Worm (Caenorhabditis elegans) whole organism, L1 larva: ENCODE results near the gene F53C3.4.
A peak's percentile ranks its signal among the peaks of the same experiment; 100 is the strongest.

ENCODE experiments used
- C04F5.9 ChIP-seq: sonication (generic microtip); optimal IDR thresholded peaks from 2 replicates; lab custom pipeline; 2016; ENCODE audit warnings: missing genetic modification characterization, missing compliant biosample characterization
- C34B4.2 ChIP-seq: sonication (generic microtip); optimal IDR thresholded peaks from 2 replicates; lab custom pipeline; 2017; ENCODE audit warnings: mild to moderate bottlenecking, missing genetic modification characterization, missing compliant biosample characterization
- Y116A8C.19 ChIP-seq: sonication (generic microtip); optimal IDR thresholded peaks from 2 replicates; lab custom pipeline; 2016; ENCODE audit warnings: missing compliant biosample characterization, missing genetic modification characterization, borderline replicate concordance
- aha-1 ChIP-seq: fragments of 150-350 bp; optimal IDR thresholded peaks from 2 replicates; lab custom pipeline; 2014; ENCODE audit warnings: missing biosample characterization, missing genetic modification characterization
- ama-1 ChIP-seq: fragments of 150-350 bp; optimal IDR thresholded peaks from 2 replicates; lab custom pipeline; 2014
- ces-1 ChIP-seq: fragments of 150-350 bp; optimal IDR thresholded peaks from 2 replicates; lab custom pipeline; 2014; ENCODE audit warnings: missing biosample characterization, missing genetic modification reagents, missing genetic modification characterization
- dsc-1 ChIP-seq: sonication (generic microtip); optimal IDR thresholded peaks from 2 replicates; lab custom pipeline; 2016; ENCODE audit warnings: mild to moderate bottlenecking, missing genetic modification characterization, missing compliant biosample characterization
- efl-3 ChIP-seq: fragments of 200-800 bp; sonication (Bioruptor generic); optimal IDR thresholded peaks from 2 replicates; lab custom pipeline; 2018; ENCODE audit warnings: mild to moderate bottlenecking, missing genetic modification characterization, missing compliant biosample characterization
- egl-27 ChIP-seq, 2 experiments: fragments of 150-350 bp in 1 of 2; sonication (generic microtip); optimal IDR thresholded peaks; 3 replicates each; lab custom pipeline; 2017 to 2018; ENCODE audit warnings: missing biosample characterization in 2 of 2, missing genetic modification characterization in 2 of 2, missing genetic modification reagents in 2 of 2
- fkh-10 ChIP-seq: sonication (generic microtip); optimal IDR thresholded peaks from 2 replicates; lab custom pipeline; 2017; ENCODE audit warnings: missing biosample characterization, missing genetic modification reagents, missing genetic modification characterization
- fos-1 ChIP-seq: fragments of 150-350 bp; optimal IDR thresholded peaks from 2 replicates; lab custom pipeline; 2014; ENCODE audit warnings: missing biosample characterization, missing genetic modification characterization
- grh-1 ChIP-seq: fragments of 200-800 bp; sonication (Bioruptor generic); IDR thresholded peaks from 2 replicates; pipeline ENCODE4 v1.3.6; 2022; ENCODE audit warnings: missing genetic modification reagents, missing genetic modification characterization, missing compliant biosample characterization
- hlh-17 ChIP-seq: fragments of 200-800 bp; sonication (Bioruptor generic); optimal IDR thresholded peaks from 2 replicates; lab custom pipeline; 2018; ENCODE audit warnings: missing genetic modification characterization, mild to moderate bottlenecking, missing compliant biosample characterization, moderate library complexity, borderline replicate concordance
- hlh-4 ChIP-seq: sonication (generic microtip); optimal IDR thresholded peaks from 2 replicates; lab custom pipeline; 2016; ENCODE audit warnings: mild to moderate bottlenecking, missing genetic modification characterization, missing compliant biosample characterization
- isw-1 ChIP-seq: fragments of 200-800 bp; sonication (Bioruptor generic); IDR thresholded peaks from 2 replicates; pipeline ENCODE4 v1.3.6; 2022; ENCODE audit warnings: missing genetic modification characterization, missing compliant biosample characterization
- jun-1 ChIP-seq: fragments of 150-350 bp; optimal IDR thresholded peaks from 2 replicates; lab custom pipeline; 2014; ENCODE audit warnings: missing biosample characterization, missing genetic modification reagents, missing genetic modification characterization
- lin-13 ChIP-seq: fragments of 150-350 bp; optimal IDR thresholded peaks from 2 replicates; lab custom pipeline; 2014; ENCODE audit warnings: missing biosample characterization, missing genetic modification reagents, missing genetic modification characterization
- lin-14 ChIP-seq: fragments of 200-800 bp; sonication (Bioruptor generic); optimal IDR thresholded peaks from 2 replicates; lab custom pipeline; 2018; ENCODE audit warnings: mild to moderate bottlenecking, missing genetic modification characterization, moderate library complexity, missing compliant biosample characterization
- lin-15B ChIP-seq: fragments of 150-350 bp; sonication (generic microtip); optimal IDR thresholded peaks from 3 replicates; lab custom pipeline; 2014; ENCODE audit warnings: missing biosample characterization, missing genetic modification characterization
- lin-35 ChIP-seq, 2 experiments: fragments of 150-350 bp; optimal IDR thresholded peaks; 2 replicates each; lab custom pipeline; 2014; ENCODE audit warnings: missing biosample characterization in 2 of 2, missing genetic modification characterization in 2 of 2, missing genetic modification reagents in 2 of 2
- mab-9 ChIP-seq: fragments of 200-800 bp; sonication (Bioruptor generic); IDR thresholded peaks from 2 replicates; pipeline ENCODE4 v1.3.6; 2022; ENCODE audit warnings: missing genetic modification reagents, missing genetic modification characterization, missing compliant biosample characterization
- nhr-19 ChIP-seq: fragments of 200-800 bp; sonication (Bioruptor generic); conservative IDR thresholded peaks from 2 replicates; pipeline ENCODE4 v1.3.6; 2022; ENCODE audit warnings: missing genetic modification characterization, missing compliant biosample characterization
- nhr-71 ChIP-seq: sonication (generic microtip); optimal IDR thresholded peaks from 2 replicates; lab custom pipeline; 2016; ENCODE audit warnings: mild to moderate bottlenecking, missing genetic modification characterization, moderate library complexity, missing compliant biosample characterization
- nhr-76 ChIP-seq: sonication (generic microtip); optimal IDR thresholded peaks from 2 replicates; lab custom pipeline; 2017; ENCODE audit warnings: missing biosample characterization, missing genetic modification characterization
- nhr-77 ChIP-seq: fragments of 150-350 bp; optimal IDR thresholded peaks from 2 replicates; lab custom pipeline; 2014; ENCODE audit warnings: missing biosample characterization, missing genetic modification characterization
- nhr-85 ChIP-seq: sonication (generic microtip); peaks from one replicate; lab custom pipeline; 2016; ENCODE audit warnings: missing genetic modification characterization, inconsistent platforms, missing compliant biosample characterization
- nhr-90 ChIP-seq: sonication (generic microtip); optimal IDR thresholded peaks from 2 replicates; lab custom pipeline; 2016; ENCODE audit warnings: mild to moderate bottlenecking, missing genetic modification characterization, missing compliant biosample characterization; ENCODE audit not compliant: poor library complexity
- pax-3 ChIP-seq: fragments of 200-800 bp; sonication (Bioruptor generic); optimal IDR thresholded peaks from 2 replicates; lab custom pipeline; 2018; ENCODE audit warnings: mild to moderate bottlenecking, missing genetic modification characterization, moderate library complexity, missing compliant biosample characterization
- rnt-1 ChIP-seq: sonication (generic microtip); optimal IDR thresholded peaks from 2 replicates; lab custom pipeline; 2016; ENCODE audit warnings: mild to moderate bottlenecking, missing genetic modification characterization, moderate library complexity, missing compliant biosample characterization
- skn-1 ChIP-seq: fragments of 150-350 bp; optimal IDR thresholded peaks from 2 replicates; lab custom pipeline; 2014; ENCODE audit warnings: missing biosample characterization, missing genetic modification characterization
- snpc-4 ChIP-seq: fragments of 150-350 bp; optimal IDR thresholded peaks from 2 replicates; lab custom pipeline; 2014; ENCODE audit warnings: missing biosample characterization, missing genetic modification characterization
- snu-23 ChIP-seq: sonication (generic microtip); optimal IDR thresholded peaks from 2 replicates; lab custom pipeline; 2016; ENCODE audit warnings: missing genetic modification characterization, missing compliant biosample characterization
- swsn-7 ChIP-seq: sonication (generic microtip); optimal IDR thresholded peaks from 2 replicates; lab custom pipeline; 2016; ENCODE audit warnings: missing genetic modification characterization, missing compliant biosample characterization
- tbx-2 ChIP-seq: sonication (generic microtip); optimal IDR thresholded peaks from 2 replicates; lab custom pipeline; 2016; ENCODE audit warnings: missing genetic modification characterization, missing compliant biosample characterization
- unc-30 ChIP-seq: sonication (generic microtip); optimal IDR thresholded peaks from 2 replicates; lab custom pipeline; 2017; ENCODE audit warnings: missing biosample characterization, missing genetic modification characterization
- unc-86 ChIP-seq: sonication (generic microtip); optimal IDR thresholded peaks from 2 replicates; lab custom pipeline; 2016; ENCODE audit warnings: missing genetic modification characterization, missing compliant biosample characterization
- zip-4 ChIP-seq: fragments of 200-800 bp; sonication (Bioruptor generic); optimal IDR thresholded peaks from 2 replicates; lab custom pipeline; 2018; ENCODE audit warnings: mild to moderate bottlenecking, missing genetic modification characterization, moderate library complexity, missing compliant biosample characterization
- ztf-11 ChIP-seq, 2 experiments: sonication (generic microtip); optimal IDR thresholded peaks; 2 replicates each; lab custom pipeline; 2016 to 2017; ENCODE audit warnings: missing genetic modification characterization in 2 of 2, missing biosample characterization in 1 of 2, missing compliant biosample characterization in 1 of 2

The F53C3.4 gene

DNA sequence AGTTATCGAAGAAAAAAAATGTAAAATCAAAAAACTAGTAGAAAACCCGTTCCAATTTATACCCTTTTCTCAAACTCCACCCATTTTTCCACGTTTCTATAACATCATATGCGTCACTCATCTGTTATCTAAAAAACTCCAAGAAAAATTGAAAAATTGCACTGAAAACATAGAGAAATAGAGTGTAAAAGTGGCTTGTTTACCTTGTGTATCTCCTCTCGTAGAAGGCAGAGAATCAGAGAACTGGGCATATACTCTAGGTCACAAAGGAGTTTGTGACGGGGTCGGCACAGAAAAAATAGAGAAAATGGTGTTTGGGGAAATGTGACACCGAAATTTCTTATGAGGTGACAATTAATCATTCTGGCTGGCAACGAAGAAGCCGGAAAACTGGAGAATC, 10.1 kb downstream of the F53C3.4 start (continued):
- TF ChIP-seq grh-1 (GFP tag; lab: Robert Waterston, UW) (no peak), lin-15B (no peak), dsc-1 (tag; lab: Kevin White, UChicago) (no peak), fkh-10 (GFP tag; lab: Kevin White, UChicago) (no peak), lin-13 (GFP tag; lab: Kevin White, UChicago) (no peak), skn-1 (tag; lab: Kevin White, UChicago) (no peak), nhr-19 (0 out of 2 replicates have a peak, but pooled peaks have one; percentile 16), ztf-11 (tag; optimal IDR thresholded peaks at IDR 0.05; lab: Kevin White, UChicago) (no peak), ces-1 (GFP tag; lab: Kevin White, UChicago) (no peak), egl-27 (tag; optimal IDR thresholded peaks at IDR 0.05; lab: Kevin White, UChicago) (no peak), lin-35 (GFP tag; optimal IDR thresholded peaks at IDR 0.05; lab: Kevin White, UChicago) (peak in 1 of 2 experiments; percentile 46), efl-3 (GFP tag; lab: Kevin White, UChicago) (no peak), nhr-90 (tag; lab: Kevin White, UChicago) (peak; percentile 32), pax-3 (no peak), aha-1 (no peak), swsn-7 (no peak), snu-23 (GFP tag; lab: Kevin White, UChicago) (no peak), Y116A8C.19 (tag; lab: Kevin White, UChicago) (no peak), tbx-2 (tag; lab: Kevin White, UChicago) (no peak), C34B4.2 (tag; lab: Kevin White, UChicago) (no peak), unc-86 (no peak), hlh-4 (tag; lab: Kevin White, UChicago) (no peak), fos-1 (no peak), nhr-85 (tag; lab: Kevin White, UChicago) (no peak), ama-1 (lab: Kevin White, UChicago) (no peak), nhr-77 (tag; lab: Kevin White, UChicago) (peak; percentile 21), isw-1 (no peak), zip-4 (GFP tag; lab: Kevin White, UChicago) (no peak), rnt-1 (tag; lab: Kevin White, UChicago) (no peak), hlh-17 (GFP tag; lab: Kevin White, UChicago) (no peak)

DNA sequence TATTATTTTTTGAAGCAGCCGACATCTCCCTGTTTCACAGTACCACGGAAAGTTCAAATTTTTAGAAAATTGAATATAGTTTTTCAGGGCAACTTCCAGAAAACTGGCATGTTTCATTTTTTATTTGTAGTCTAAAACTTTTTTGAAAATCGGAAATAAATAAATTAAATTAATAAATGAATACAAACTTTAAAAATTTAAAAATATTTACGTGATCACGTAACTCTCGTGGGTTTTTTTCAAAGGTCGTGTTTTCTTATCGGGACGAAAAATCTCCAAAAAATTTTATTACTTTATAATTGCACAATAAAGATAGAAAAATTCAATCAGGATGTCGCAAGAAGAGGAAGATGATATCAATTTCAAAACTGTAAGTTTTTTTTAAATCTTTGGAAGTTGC, 10.5 kb downstream of the F53C3.4 start, which contains the start of gene F53C3.1:
Gene F53C3.1, plus strand, starts transcription at position 301 of the 400 bp plus-strand sequence.
- no peak for TF ChIP-seq unc-30 (tag; lab: Kevin White, UChicago)
- no peak for TF ChIP-seq jun-1 (tag; lab: Kevin White, UChicago)
- no peak for TF ChIP-seq snpc-4
- no peak for TF ChIP-seq aha-1
- no peak for TF ChIP-seq lin-14 (GFP tag; lab: Kevin White, UChicago)
- no peak for TF ChIP-seq C04F5.9 (tag; lab: Kevin White, UChicago)
- no peak for TF ChIP-seq nhr-71 (tag; lab: Kevin White, UChicago)
- no peak for TF ChIP-seq nhr-76
- no peak for TF ChIP-seq isw-1

DNA sequence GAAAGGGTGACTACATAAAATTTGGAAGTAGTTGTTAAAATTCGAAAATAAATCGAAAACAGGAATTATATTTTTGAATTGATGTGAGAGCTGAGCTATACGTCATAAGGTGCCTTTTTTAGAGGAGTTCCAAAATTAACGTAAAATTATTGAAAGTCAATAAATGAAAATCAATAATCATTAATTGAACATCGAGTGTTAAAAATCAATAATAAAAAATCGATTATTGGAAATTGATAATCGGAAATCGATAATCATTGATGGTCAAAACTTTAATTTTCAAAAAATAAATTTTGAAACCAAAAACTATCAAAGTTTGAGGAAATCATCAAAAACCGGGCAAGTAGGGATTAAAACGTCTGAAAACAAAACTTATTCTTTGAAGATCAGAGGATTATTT, 12.5 kb downstream of the F53C3.4 start:
- no peak for TF ChIP-seq mab-9 (GFP tag; lab: Robert Waterston, UW)
- TF ChIP-seq swsn-7: no peak
- TF ChIP-seq ztf-11 (tag; optimal IDR thresholded peaks at IDR 0.05; lab: Kevin White, UChicago): no peak
- no peak for TF ChIP-seq lin-14 (GFP tag; lab: Kevin White, UChicago)
- no peak for TF ChIP-seq nhr-77 (tag; lab: Kevin White, UChicago)
- TF ChIP-seq tbx-2 (tag; lab: Kevin White, UChicago): no peak
